Worm (Caenorhabditis elegans): ENCODE results near the gene mtre-1.

The mtre-1 gene

DNA sequence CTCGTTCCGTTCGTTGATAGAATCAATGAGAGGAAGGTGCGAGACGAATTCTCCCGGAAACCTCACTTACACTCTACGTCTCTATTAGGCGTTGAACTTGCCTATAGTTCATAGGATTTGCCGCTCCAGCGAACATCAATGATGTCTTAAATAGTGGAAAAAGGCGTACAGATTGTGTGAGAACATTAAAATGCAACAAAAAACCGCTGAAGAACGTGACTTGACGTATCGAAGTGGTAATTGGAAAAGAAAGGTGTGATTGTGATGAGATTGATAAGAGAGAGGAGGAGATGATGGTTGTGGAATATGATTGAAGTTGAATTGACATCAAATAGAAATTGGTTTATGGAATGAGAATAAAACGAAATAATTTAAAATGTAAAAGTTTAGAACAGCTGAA is 16.4 kb downstream of the mtre-1 start (continued):
- no peak for TF ChIP-seq F37D6.2 (tag; optimal IDR thresholded peaks at IDR 0.05)
- TF ChIP-seq ceh-20 (GFP tag; IDR thresholded peaks at IDR 0.05), result peak; percentile 68; the same call in 1 of the 2 replicates
- TF ChIP-seq madf-9 (GFP tag; conservative IDR thresholded peaks at IDR 0.05), result peak; percentile 14; the same call in 1 of the 2 replicates
- TF ChIP-seq mxl-3 (GFP tag; optimal IDR thresholded peaks at IDR 0.05), result no peak
- no peak for TF ChIP-seq gei-8 (GFP tag; optimal IDR thresholded peaks at IDR 0.05)
- no peak for TF ChIP-seq lin-13 (GFP tag; optimal IDR thresholded peaks at IDR 0.05)
- TF ChIP-seq Y105C5A.15 (GFP tag; IDR thresholded peaks at IDR 0.05), result no peak
- no peak for TF ChIP-seq arid-1 (GFP tag; conservative IDR thresholded peaks at IDR 0.05)
- TF ChIP-seq nhr-28 (tag; optimal IDR thresholded peaks at IDR 0.05), result peak; percentile 21
- TF ChIP-seq php-3 (GFP tag; IDR thresholded peaks at IDR 0.05), result peak; percentile 55
- 0 out of 2 replicates have a peak, but pooled peaks have one; percentile 26 for TF ChIP-seq lin-1 (GFP tag; IDR thresholded peaks at IDR 0.05)
- no peak for TF ChIP-seq attf-4 (tag; optimal IDR thresholded peaks at IDR 0.05)
- no peak for TF ChIP-seq F26F4.8 (GFP tag; conservative IDR thresholded peaks at IDR 0.05)

DNA sequence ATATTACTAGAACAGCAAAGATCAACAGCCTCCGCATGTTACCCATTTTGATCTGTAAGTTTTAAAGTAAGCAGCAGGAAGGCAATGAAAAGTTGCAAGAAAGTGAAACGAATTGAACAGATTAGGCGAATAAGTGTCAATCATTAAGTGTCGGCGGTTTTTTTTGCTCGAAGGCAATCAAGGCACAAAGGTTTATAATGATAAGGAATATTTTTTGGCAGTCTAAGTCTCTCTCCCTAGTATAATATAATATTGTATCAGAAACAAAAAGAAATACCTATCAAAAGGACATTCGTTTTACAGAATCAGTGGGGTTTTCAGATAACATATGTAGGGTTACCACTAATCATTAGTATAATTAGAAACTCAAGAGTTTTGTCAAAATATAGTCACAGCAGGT is 17.7 kb downstream of the mtre-1 start, which contains the start of gene nrf-6:
nrf-6 (minus strand) TSS at position 52 of the 400 bp plus-strand sequence.
- no peak for TF ChIP-seq unc-130 (GFP tag; optimal IDR thresholded peaks at IDR 0.05)
- peak; percentile 66 for TF ChIP-seq nhr-28 (tag; optimal IDR thresholded peaks at IDR 0.05)
- TF ChIP-seq dmd-6 (GFP tag; IDR thresholded peaks at IDR 0.05), result peak; percentile 90
- peak; percentile 61 for TF ChIP-seq hlh-11 (tag; optimal IDR thresholded peaks at IDR 0.05)
- 0 out of 2 replicates have a peak, but pooled peaks have one; percentile 10 for TF ChIP-seq lin-1 (GFP tag; IDR thresholded peaks at IDR 0.05)
- peak; percentile 41 for TF ChIP-seq nhr-48 (tag; optimal IDR thresholded peaks at IDR 0.05)
- TF ChIP-seq tra-1 (GFP tag; IDR thresholded peaks at IDR 0.05), result peak; percentile 66; the same call in 1 of the 2 replicates
- TF ChIP-seq tag-97 (GFP tag; IDR thresholded peaks at IDR 0.05), result no peak
- TF ChIP-seq dve-1 (tag; optimal IDR thresholded peaks at IDR 0.05; ENCODE audit: insufficient read depth), result peak; percentile 74
- peak; percentile 46; the same call in 1 of the 2 replicates for TF ChIP-seq php-3 (GFP tag; IDR thresholded peaks at IDR 0.05)
- no peak for TF ChIP-seq R02D3.7 (tag; optimal IDR thresholded peaks at IDR 0.05)
- TF ChIP-seq daf-16 (GFP tag; optimal IDR thresholded peaks at IDR 0.05), result peak in 1 of 2 experiments; percentile 11
- TF ChIP-seq daf-16 (tag; optimal IDR thresholded peaks at IDR 0.05), result peak; percentile 49
- TF ChIP-seq pqm-1 (tag; optimal IDR thresholded peaks at IDR 0.05), result peak; percentile 43
- peak; percentile 10 for TF ChIP-seq T20F7.1 (GFP tag; optimal IDR thresholded peaks at IDR 0.05)
- TF ChIP-seq daf-8 (GFP tag; IDR thresholded peaks at IDR 0.05), result no peak
- TF ChIP-seq Y48G9A.11 (GFP tag; IDR thresholded peaks at IDR 0.05), result no peak

DNA sequence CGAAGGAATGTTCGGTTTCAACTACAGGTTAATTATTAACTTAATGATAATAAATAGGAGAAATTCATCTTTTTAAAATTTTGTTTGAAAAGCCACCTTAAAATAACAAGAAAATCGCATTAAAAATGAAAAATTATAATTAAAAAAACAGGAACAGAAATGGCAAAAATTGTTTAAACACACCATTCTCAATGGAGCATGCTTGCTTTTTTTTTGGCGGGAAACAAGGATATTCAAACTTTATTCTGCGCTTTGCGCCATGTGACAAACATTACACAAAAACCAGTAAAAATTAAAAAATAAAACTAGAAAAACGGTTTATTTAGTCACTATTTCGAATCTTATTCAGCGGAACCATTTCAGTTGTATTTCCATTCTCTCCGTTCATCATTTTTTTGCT is 21.6 kb downstream of the mtre-1 start:
- TF ChIP-seq nhr-77 (tag; optimal IDR thresholded peaks at IDR 0.05), result no peak
- no peak for TF ChIP-seq ceh-44 (GFP tag; IDR thresholded peaks at IDR 0.05)
- TF ChIP-seq fos-1 (tag; optimal IDR thresholded peaks at IDR 0.05), result no peak
- TF ChIP-seq pqm-1 (tag; optimal IDR thresholded peaks at IDR 0.05), result no peak
- TF ChIP-seq mep-1 (tag; optimal IDR thresholded peaks at IDR 0.05), result no peak
- no peak for TF ChIP-seq zag-1 (tag; optimal IDR thresholded peaks at IDR 0.05)
- no peak for TF ChIP-seq hif-1 (tag; optimal IDR thresholded peaks at IDR 0.05)
- no peak for TF ChIP-seq D1046.2 (GFP tag; IDR thresholded peaks at IDR 0.05)
- no peak for TF ChIP-seq vab-7 (GFP tag; IDR thresholded peaks at IDR 0.05)
- no peak for TF ChIP-seq ZK546.5 (tag; optimal IDR thresholded peaks at IDR 0.05)
- TF ChIP-seq hlh-11 (tag; optimal IDR thresholded peaks at IDR 0.05), result no peak
- TF ChIP-seq unc-130 (GFP tag; optimal IDR thresholded peaks at IDR 0.05), result no peak
- no peak for TF ChIP-seq lin-29 (GFP tag; IDR thresholded peaks at IDR 0.05)
- TF ChIP-seq T26A8.4 (GFP tag; IDR thresholded peaks at IDR 0.05), result no peak

All from whole organism, L4 larva.